Worm (Caenorhabditis elegans): ENCODE data around the gene C34D10.1.

DNA sequence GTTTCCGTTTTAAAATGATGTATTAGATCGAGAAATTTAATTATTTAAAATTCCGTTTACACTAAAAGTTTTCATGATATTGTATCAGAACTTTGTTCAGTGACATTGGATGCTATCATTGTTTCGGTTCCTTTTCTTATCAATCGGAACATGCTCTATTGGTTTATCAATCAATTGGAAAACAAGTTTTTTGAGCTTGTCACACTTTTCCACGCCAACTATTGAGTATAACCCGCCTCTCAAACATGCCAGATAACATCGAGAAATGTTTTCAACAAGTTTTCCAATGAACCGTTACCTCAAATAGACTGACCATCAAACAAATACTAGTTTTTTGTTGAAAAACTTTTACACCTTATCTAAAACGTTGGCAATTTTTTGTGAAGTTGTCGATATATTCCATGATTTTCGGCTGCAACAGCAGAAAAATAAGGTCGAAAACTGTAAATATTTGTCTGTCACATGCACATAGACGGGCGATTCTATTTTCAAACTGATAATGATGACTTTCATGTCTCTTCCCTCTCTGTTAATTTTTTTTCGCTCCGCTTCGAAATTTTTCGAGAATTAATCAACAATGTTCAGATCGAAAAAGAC, 14.8 kb upstream of the C34D10.1 start, which contains the start of gene unk-1:
- TF ChIP-seq ets-7 (tag; optimal IDR thresholded peaks at IDR 0.05) (no peak), tra-4 (tag; optimal IDR thresholded peaks at IDR 0.05) (no peak), sea-1 (GFP tag; conservative IDR thresholded peaks at IDR 0.05) (no peak), F13C5.2 (tag; optimal IDR thresholded peaks at IDR 0.05) (no peak), scrt-1 (GFP tag; IDR thresholded peaks at IDR 0.05) (no peak), flt-1 (GFP tag; IDR thresholded peaks at IDR 0.05) (no peak), ama-1 (optimal IDR thresholded peaks at IDR 0.05) (no peak), tbx-37 (GFP tag; conservative IDR thresholded peaks at IDR 0.05) (no peak), hmg-4 (GFP tag; optimal IDR thresholded peaks at IDR 0.05) (no peak), ceh-13 (GFP tag; optimal IDR thresholded peaks at IDR 0.05) (no peak), aly-1 (tag; optimal IDR thresholded peaks at IDR 0.05) (no peak), hmbx-1 (tag; optimal IDR thresholded peaks at IDR 0.05) (no peak), pes-1 (GFP tag; IDR thresholded peaks at IDR 0.05) (no peak)

All from whole organism, early embryonic.